Fruit fly (Drosophila melanogaster) whole organism, embryonic: ENCODE measurements around the gene CG1542.

Experiments
- Asciz ChIP-seq: fragments of 200-800 bp; sonication (Bioruptor generic); optimal IDR thresholded peaks from 2 replicates; lab custom pipeline; 2017; ENCODE audit warnings: missing biosample characterization, mild to moderate bottlenecking, missing genetic modification characterization, missing genetic modification reagents
- CG10366 ChIP-seq: fragments of 200-800 bp; sonication (Bioruptor generic); IDR thresholded peaks from 2 replicates; pipeline ENCODE4 v1.3.6; 2022; ENCODE audit warnings: missing biosample characterization, missing genetic modification characterization
- CG11085 ChIP-seq: fragments of 200-800 bp; sonication (Bioruptor generic); IDR thresholded peaks from 2 replicates; pipeline ENCODE4 v1.3.6; 2022; ENCODE audit warnings: missing biosample characterization, missing genetic modification characterization
- CG11456 ChIP-seq: fragments of 200-800 bp; sonication (Bioruptor generic); IDR thresholded peaks from 3 replicates; pipeline ENCODE4 v1.3.6; 2022; ENCODE audit warnings: missing biosample characterization, missing genetic modification characterization
- CG12071 ChIP-seq: fragments of 200-800 bp; sonication (Bioruptor generic); optimal IDR thresholded peaks from 3 replicates; lab custom pipeline; 2018; ENCODE audit warnings: missing biosample characterization, mild to moderate bottlenecking, missing genetic modification characterization
- CG13424 ChIP-seq: fragments of 200-800 bp; sonication (Bioruptor generic); optimal IDR thresholded peaks from 2 replicates; lab custom pipeline; 2019; ENCODE audit warnings: missing biosample characterization, mild to moderate bottlenecking, missing genetic modification characterization, moderate library complexity
- CG16779 ChIP-seq: fragments of 200-800 bp; sonication (Bioruptor generic); IDR thresholded peaks from 2 replicates; pipeline ENCODE4 v1.3.6; 2022; ENCODE audit warnings: missing biosample characterization, missing genetic modification characterization
- CG30020 ChIP-seq: fragments of 200-800 bp; optimal IDR thresholded peaks from 2 replicates; lab custom pipeline; 2019; ENCODE audit warnings: missing biosample characterization, mild to moderate bottlenecking, missing genetic modification characterization, moderate library complexity
- CG34376 ChIP-seq: fragments of 200-800 bp; sonication (Bioruptor generic); optimal IDR thresholded peaks from 2 replicates; lab custom pipeline; 2018; ENCODE audit warnings: missing biosample characterization, mild to moderate bottlenecking, missing genetic modification characterization
- CG7556 ChIP-seq: fragments of 200-800 bp; sonication (Bioruptor generic); optimal IDR thresholded peaks from 2 replicates; lab custom pipeline; 2017; ENCODE audit warnings: missing biosample characterization, mild to moderate bottlenecking, missing genetic modification characterization
- CG7987 ChIP-seq: fragments of 200-800 bp; sonication (Bioruptor generic); optimal IDR thresholded peaks from 2 replicates; lab custom pipeline; 2018; ENCODE audit warnings: missing biosample characterization, mild to moderate bottlenecking, missing genetic modification characterization, moderate library complexity
- CG8359 ChIP-seq: fragments of 200-800 bp; sonication (Bioruptor generic); optimal IDR thresholded peaks from 2 replicates; lab custom pipeline; 2017; ENCODE audit warnings: missing biosample characterization, mild to moderate bottlenecking, missing genetic modification characterization, borderline replicate concordance
- CG9797 ChIP-seq: fragments of 200-800 bp; sonication (Bioruptor generic); optimal IDR thresholded peaks from 3 replicates; lab custom pipeline; 2018; ENCODE audit warnings: missing biosample characterization, mild to moderate bottlenecking, missing genetic modification characterization
- CG9876 ChIP-seq: fragments of 200-800 bp; sonication (Bioruptor generic); optimal IDR thresholded peaks from 2 replicates; lab custom pipeline; 2016; ENCODE audit warnings: missing biosample characterization, missing genetic modification characterization
- CoRest ChIP-seq: fragments of 200-800 bp; sonication (Bioruptor generic); optimal IDR thresholded peaks from 3 replicates; lab custom pipeline; 2018; ENCODE audit warnings: missing biosample characterization, mild to moderate bottlenecking, missing genetic modification characterization, moderate library complexity
- D19B ChIP-seq: fragments of 200-800 bp; sonication (Bioruptor generic); optimal IDR thresholded peaks from 2 replicates; lab custom pipeline; 2017; ENCODE audit warnings: missing biosample characterization, mild to moderate bottlenecking, missing genetic modification characterization
- Dbx ChIP-seq: fragments of 200-800 bp; sonication (Bioruptor generic); IDR thresholded peaks from 3 replicates; pipeline ENCODE4 v1.3.6; 2022; ENCODE audit warnings: missing biosample characterization, missing genetic modification characterization
- Fer3 ChIP-seq: fragments of 200-800 bp; sonication (Bioruptor generic); optimal IDR thresholded peaks from 2 replicates; lab custom pipeline; 2018; ENCODE audit warnings: missing biosample characterization, mild to moderate bottlenecking, missing genetic modification characterization, moderate library complexity
- HHEX ChIP-seq: fragments of 200-800 bp; sonication (Bioruptor generic); optimal IDR thresholded peaks from 3 replicates; lab custom pipeline; 2017; ENCODE audit warnings: missing biosample characterization, mild to moderate bottlenecking, missing genetic modification characterization, missing genetic modification reagents
- Hand ChIP-seq: fragments of 200-800 bp; sonication (Bioruptor generic); optimal IDR thresholded peaks from 2 replicates; lab custom pipeline; 2017; ENCODE audit warnings: mild to moderate bottlenecking, missing biosample characterization, missing genetic modification reagents, missing genetic modification characterization
- HmgZ ChIP-seq: fragments of 200-800 bp; sonication (Bioruptor generic); optimal IDR thresholded peaks from 2 replicates; lab custom pipeline; 2018; ENCODE audit warnings: missing biosample characterization, mild to moderate bottlenecking, missing genetic modification characterization
- Med ChIP-seq: fragments of 200-800 bp; sonication (Bioruptor generic); peaks from one replicate; lab custom pipeline; 2016; ENCODE audit warnings: missing biosample characterization, missing genetic modification characterization, mild to moderate bottlenecking, inconsistent platforms, moderate library complexity
- Side ChIP-seq: fragments of 200-800 bp; sonication (Bioruptor generic); optimal IDR thresholded peaks from 2 replicates; lab custom pipeline; 2016; ENCODE audit warnings: missing biosample characterization, missing genetic modification characterization
- Sry-δ ChIP-seq: fragments of 200-800 bp; sonication (Bioruptor generic); optimal IDR thresholded peaks from 2 replicates; lab custom pipeline; 2016; ENCODE audit warnings: missing biosample characterization, missing genetic modification characterization
- Stat92E ChIP-seq, 3 experiments: fragments of >200 bp in 2 of 3; fragments of 200-800 bp in 1 of 3; sonication (Bioruptor generic) in 1 of 3; optimal IDR thresholded peaks; 2 replicates each; lab custom pipeline; 2017 to 2019; ENCODE audit warnings: missing biosample characterization in 3 of 3, missing genetic modification characterization in 3 of 3, mild to moderate bottlenecking in 1 of 3, moderate library complexity in 1 of 3
- Trl ChIP-seq, 3 experiments: fragments of >200 bp in 2 of 3; fragments of 200-800 bp in 1 of 3; sonication (Bioruptor generic) in 1 of 3; optimal IDR thresholded peaks; 2 replicates in 1 of 3; 3 replicates in 2 of 3; lab custom pipeline; 2016 to 2017; ENCODE audit warnings: missing biosample characterization in 1 of 3, missing genetic modification characterization in 1 of 3
- Usf ChIP-seq: fragments of 200-800 bp; sonication (Bioruptor generic); optimal IDR thresholded peaks from 2 replicates; lab custom pipeline; 2017; ENCODE audit warnings: missing genotype, missing biosample characterization, missing genetic modification characterization
- amos ChIP-seq: fragments of 200-800 bp; sonication (Bioruptor generic); IDR thresholded peaks from 2 replicates; pipeline ENCODE4 v1.3.6; 2022; ENCODE audit warnings: missing biosample characterization, missing genetic modification characterization; ENCODE audit not compliant: partially characterized antibody
- dmrt11E ChIP-seq: fragments of 200-800 bp; sonication (Bioruptor generic); optimal IDR thresholded peaks from 3 replicates; lab custom pipeline; 2018; ENCODE audit warnings: missing biosample characterization, mild to moderate bottlenecking, missing genetic modification characterization, moderate library complexity
- ewg ChIP-seq: fragments of 200-800 bp; sonication (Bioruptor generic); optimal IDR thresholded peaks from 3 replicates; lab custom pipeline; 2017; ENCODE audit warnings: mild to moderate bottlenecking, missing biosample characterization, missing genetic modification reagents, missing genetic modification characterization
- fu2 ChIP-seq: fragments of 200-800 bp; sonication (Bioruptor generic); optimal IDR thresholded peaks from 2 replicates; lab custom pipeline; 2016; ENCODE audit warnings: missing biosample characterization, missing genetic modification characterization
- mam ChIP-seq: fragments of 200-800 bp; sonication (Bioruptor generic); optimal IDR thresholded peaks from 3 replicates; lab custom pipeline; 2016; ENCODE audit warnings: missing biosample characterization, missing genetic modification characterization
- nerfin-1 ChIP-seq: fragments of 200-800 bp; sonication (Bioruptor generic); optimal IDR thresholded peaks from 3 replicates; lab custom pipeline; 2019; ENCODE audit warnings: missing biosample characterization, mild to moderate bottlenecking, missing genetic modification characterization, moderate library complexity
- otp ChIP-seq: fragments of 200-800 bp; sonication (Bioruptor generic); IDR thresholded peaks from 3 replicates; pipeline ENCODE4, ENCODE4 v1.3.6; 2022; ENCODE audit warnings: missing biosample characterization, missing genetic modification characterization
- pita ChIP-seq: fragments of 200-800 bp; sonication (Bioruptor generic); optimal IDR thresholded peaks from 2 replicates; lab custom pipeline; 2017; ENCODE audit warnings: missing biosample characterization, mild to moderate bottlenecking, missing genetic modification characterization
- pnt ChIP-seq: fragments of 200-800 bp; sonication (Bioruptor generic); optimal IDR thresholded peaks from 3 replicates; lab custom pipeline; 2016; ENCODE audit warnings: missing biosample characterization, missing genetic modification characterization
- pzg ChIP-seq: fragments of 200-800 bp; sonication (Bioruptor generic); optimal IDR thresholded peaks from 3 replicates; lab custom pipeline; 2018; ENCODE audit warnings: missing biosample characterization, mild to moderate bottlenecking, missing genetic modification characterization, moderate library complexity
- sens ChIP-seq: fragments of 200-800 bp; sonication (Bioruptor generic); peaks from one replicate; lab custom pipeline; 2016; ENCODE audit warnings: missing biosample characterization, missing genetic modification characterization
- sob ChIP-seq: fragments of 200-800 bp; sonication (Bioruptor generic); IDR thresholded peaks from 2 replicates; pipeline ENCODE4 v1.3.6; 2022; ENCODE audit warnings: missing biosample characterization, missing genetic modification characterization
- tio ChIP-seq: fragments of 200-800 bp; sonication (Bioruptor generic); optimal IDR thresholded peaks from 2 replicates; lab custom pipeline; 2017; ENCODE audit warnings: missing biosample characterization, missing genetic modification characterization, inconsistent platforms
- twi ChIP-seq: fragments of 200-800 bp; optimal IDR thresholded peaks from 2 replicates; lab custom pipeline; 2019; ENCODE audit warnings: missing biosample characterization, mild to moderate bottlenecking, missing genetic modification characterization, moderate library complexity
- vnd ChIP-seq: fragments of 200-800 bp; sonication (Bioruptor generic); IDR thresholded peaks from 3 replicates; pipeline ENCODE4 v1.3.6; 2022; ENCODE audit warnings: missing biosample characterization, missing genetic modification characterization; ENCODE audit not compliant: partially characterized antibody
- vvl ChIP-seq: fragments of 200-800 bp; sonication (Bioruptor generic); IDR thresholded peaks from 2 replicates; pipeline ENCODE4 v1.3.6; 2022; ENCODE audit warnings: missing biosample characterization, missing genetic modification characterization
- wek ChIP-seq: fragments of 200-800 bp; sonication (Bioruptor generic); optimal IDR thresholded peaks from 3 replicates; lab custom pipeline; 2018; ENCODE audit warnings: missing biosample characterization, mild to moderate bottlenecking, missing genetic modification characterization, moderate library complexity
- zfh1 ChIP-seq: fragments of 200-800 bp; sonication (Bioruptor generic); IDR thresholded peaks from 3 replicates; pipeline ENCODE4 v1.3.6; 2022; ENCODE audit warnings: missing biosample characterization, missing genetic modification characterization

Gene CG1542

dm6 chr3R:31223971-31224860 lies 11.0 kb downstream of the CG1542 start (continued):
- TF ChIP-seq D19B (GFP tag; lab: Kevin White, UChicago) (peak; percentile 87), Med (GFP tag; lab: Kevin White, UChicago) (peak; percentile 62), CG34376 (GFP tag; lab: Kevin White, UChicago) (peak; percentile 41), twi (tag; lab: Kevin White, UChicago) (peak; percentile 49), Trl (optimal IDR thresholded peaks at IDR 0.05; lab: Kevin White, UChicago) (no peak), Trl (GFP tag; optimal IDR thresholded peaks at IDR 0.05; lab: Kevin White, UChicago) (no peak), sens (GFP tag; lab: Kevin White, UChicago) (peak; percentile 42), nerfin-1 (tag; lab: Kevin White, UChicago) (no peak)

- no peak for TF ChIP-seq Fer3 (tag; lab: Kevin White, UChicago)
- TF ChIP-seq CoRest: no peak
- TF ChIP-seq amos: no peak
- TF ChIP-seq CG11085: no peak
- TF ChIP-seq CG8359 (GFP tag; lab: Kevin White, UChicago): no peak
- no peak for TF ChIP-seq CG16779 (GFP tag; lab: Robert Waterston, UW)
- TF ChIP-seq pnt (GFP tag; lab: Kevin White, UChicago): no peak
- TF ChIP-seq CG9797: no peak
- 0 out of 2 replicates have a peak, but pooled peaks have one; percentile 9 for TF ChIP-seq vvl (GFP tag; lab: Robert Waterston, UW)
- peak; percentile 72 for TF ChIP-seq CG10366 (GFP tag; lab: Robert Waterston, UW)
- peak; percentile 58; the same call in 1 of the 3 replicates for TF ChIP-seq otp (GFP tag; lab: Robert Waterston, UW)
- no peak for TF ChIP-seq pzg (GFP tag; lab: Kevin White, UChicago)
- TF ChIP-seq wek (GFP tag; lab: Kevin White, UChicago): no peak
- TF ChIP-seq dmrt11E (tag; lab: Kevin White, UChicago): no peak
- no peak for TF ChIP-seq CG9876 (GFP tag; lab: Kevin White, UChicago)
- no peak for TF ChIP-seq CG12071 (GFP tag; lab: Kevin White, UChicago)
- TF ChIP-seq pita (GFP tag; lab: Kevin White, UChicago): no peak
- no peak for TF ChIP-seq Hand (GFP tag; lab: Kevin White, UChicago)
- TF ChIP-seq vnd: no peak
- no peak for TF ChIP-seq CG13424 (tag; lab: Kevin White, UChicago)
- no peak for TF ChIP-seq zfh1 (GFP tag; lab: Robert Waterston, UW)
- no peak for TF ChIP-seq CG7556
- no peak for TF ChIP-seq Asciz (GFP tag; lab: Kevin White, UChicago)
- no peak for TF ChIP-seq Side (GFP tag; lab: Kevin White, UChicago)
- TF ChIP-seq ewg (GFP tag; lab: Kevin White, UChicago): no peak
- 0 out of 3 replicates have a peak, but pooled peaks have one; percentile 39 for TF ChIP-seq CG11456 (GFP tag; lab: Robert Waterston, UW)
- no peak for TF ChIP-seq HHEX (GFP tag; lab: Kevin White, UChicago)
- no peak for TF ChIP-seq Dbx (GFP tag; lab: Robert Waterston, UW)
- TF ChIP-seq tio (GFP tag; lab: Kevin White, UChicago): no peak
- TF ChIP-seq Usf (GFP tag; lab: Kevin White, UChicago): no peak
- no peak for TF ChIP-seq Stat92E (GFP tag; optimal IDR thresholded peaks at IDR 0.05; lab: Kevin White, UChicago)
- peak; percentile 48 for TF ChIP-seq HmgZ (tag; lab: Kevin White, UChicago)
- TF ChIP-seq CG7987: no peak
- TF ChIP-seq fu2: no peak
- no peak for TF ChIP-seq mam (GFP tag; lab: Kevin White, UChicago)
- no peak for TF ChIP-seq CG30020
- TF ChIP-seq Sry-δ (GFP tag; lab: Kevin White, UChicago): no peak
- no peak for TF ChIP-seq sob (GFP tag; lab: Robert Waterston, UW)
Measured at dm6 chr3R:31225043-31225681, 11.9 kb downstream of the CG1542 start.
